Fruit fly (Drosophila melanogaster) whole organism, prepupa: ENCODE results near the gene corto.

Source experiments
- CG10631 ChIP-seq: fragments of 200-800 bp; sonication (Bioruptor generic); optimal IDR thresholded peaks from 2 replicates; lab custom pipeline; 2016; ENCODE audit warnings: missing biosample characterization, missing genetic modification characterization
- CG10669 ChIP-seq: fragments of 200-800 bp; sonication (Bioruptor generic); optimal IDR thresholded peaks from 3 replicates; lab custom pipeline; 2018; ENCODE audit warnings: missing biosample characterization, mild to moderate bottlenecking, missing genetic modification characterization, moderate library complexity
- CG11762 ChIP-seq: fragments of 200-800 bp; sonication (Bioruptor generic); optimal IDR thresholded peaks from 3 replicates; lab custom pipeline; 2016; ENCODE audit warnings: missing biosample characterization, missing genetic modification characterization; ENCODE audit not compliant: insufficient read depth
- CG15336 ChIP-seq: fragments of 200-800 bp; sonication (Bioruptor generic); IDR thresholded peaks from 2 replicates; pipeline ENCODE4 v1.3.6; 2022; ENCODE audit warnings: missing biosample characterization, missing genetic modification characterization
- CG1621 ChIP-seq: fragments of 200-800 bp; sonication (Bioruptor generic); optimal IDR thresholded peaks from 3 replicates; lab custom pipeline; 2018; ENCODE audit warnings: missing biosample characterization, mild to moderate bottlenecking, missing genetic modification characterization
- CG31627 ChIP-seq: fragments of 200-800 bp; sonication (Bioruptor generic); optimal IDR thresholded peaks from 3 replicates; lab custom pipeline; 2016; ENCODE audit warnings: missing biosample characterization, missing genetic modification characterization
- CG32006 ChIP-seq: fragments of 200-800 bp; sonication (Bioruptor generic); optimal IDR thresholded peaks from 3 replicates; lab custom pipeline; 2017; ENCODE audit warnings: missing biosample characterization, mild to moderate bottlenecking, missing genetic modification characterization
- CG34406 ChIP-seq: fragments of 200-800 bp; sonication (Bioruptor generic); optimal IDR thresholded peaks from 3 replicates; lab custom pipeline; 2016; ENCODE audit warnings: missing biosample characterization, missing genetic modification characterization
- CG3919 ChIP-seq: fragments of 200-800 bp; sonication (Bioruptor generic); optimal IDR thresholded peaks from 3 replicates; lab custom pipeline; 2016; ENCODE audit warnings: missing biosample characterization, missing genetic modification characterization
- CG4318 ChIP-seq: fragments of 200-800 bp; sonication (Bioruptor generic); optimal IDR thresholded peaks from 3 replicates; lab custom pipeline; 2017; ENCODE audit warnings: missing biosample characterization, mild to moderate bottlenecking, missing genetic modification characterization
- CG6163 ChIP-seq: fragments of 200-800 bp; sonication (Bioruptor generic); IDR thresholded peaks from 3 replicates; pipeline ENCODE4 v1.3.6; 2022; ENCODE audit warnings: missing biosample characterization, missing genetic modification characterization
- CG6276 ChIP-seq: fragments of 200-800 bp; sonication (Bioruptor generic); optimal IDR thresholded peaks from 2 replicates; lab custom pipeline; 2017; ENCODE audit warnings: missing biosample characterization, mild to moderate bottlenecking, missing genetic modification characterization
- CG6792 ChIP-seq: fragments of 200-800 bp; sonication (Bioruptor generic); optimal IDR thresholded peaks from 3 replicates; lab custom pipeline; 2016; ENCODE audit warnings: missing biosample characterization, missing genetic modification characterization
- CG6854 ChIP-seq: fragments of 200-800 bp; sonication (Bioruptor generic); optimal IDR thresholded peaks from 2 replicates; lab custom pipeline; 2017; ENCODE audit warnings: missing biosample characterization, mild to moderate bottlenecking, missing genetic modification characterization
- CG7368 ChIP-seq: fragments of 200-800 bp; sonication (Bioruptor generic); optimal IDR thresholded peaks from 3 replicates; lab custom pipeline; 2016; ENCODE audit warnings: missing biosample characterization, missing genetic modification characterization
- CG8119 ChIP-seq: fragments of 200-800 bp; sonication (Bioruptor generic); IDR thresholded peaks from 3 replicates; pipeline ENCODE4 v1.3.6; 2022; ENCODE audit warnings: missing biosample characterization, missing genetic modification characterization
- CG8319 ChIP-seq: fragments of 200-800 bp; sonication (Bioruptor generic); optimal IDR thresholded peaks from 3 replicates; lab custom pipeline; 2016; ENCODE audit warnings: missing biosample characterization, missing genetic modification characterization
- CG8632 ChIP-seq: fragments of 200-800 bp; sonication (Bioruptor generic); optimal IDR thresholded peaks from 3 replicates; lab custom pipeline; 2016; ENCODE audit warnings: missing biosample characterization, missing genetic modification characterization
- CG9139 ChIP-seq: fragments of 200-800 bp; sonication (Bioruptor generic); optimal IDR thresholded peaks from 3 replicates; lab custom pipeline; 2017; ENCODE audit warnings: missing biosample characterization, mild to moderate bottlenecking, missing genetic modification characterization
- Eip75B ChIP-seq: fragments of 200-800 bp; sonication (Bioruptor generic); optimal IDR thresholded peaks from 3 replicates; lab custom pipeline; 2016; ENCODE audit warnings: missing biosample characterization, missing genetic modification characterization
- Eip78C ChIP-seq: fragments of 200-800 bp; sonication (Bioruptor generic); peaks from one replicate; lab custom pipeline; 2016; ENCODE audit warnings: missing biosample characterization, missing genetic modification characterization
- Ets96B ChIP-seq: fragments of 200-800 bp; optimal IDR thresholded peaks from 2 replicates; lab custom pipeline; 2019; ENCODE audit warnings: missing biosample characterization, mild to moderate bottlenecking, missing genetic modification characterization, moderate library complexity
- Gug ChIP-seq: fragments of 200-800 bp; sonication (Bioruptor generic); IDR thresholded peaks from 2 replicates; pipeline ENCODE4 v1.3.6; 2022; ENCODE audit warnings: missing biosample characterization, missing genetic modification characterization
- Hr39 ChIP-seq: fragments of 200-800 bp; sonication (Bioruptor generic); optimal IDR thresholded peaks from 2 replicates; lab custom pipeline; 2016; ENCODE audit warnings: missing biosample characterization, missing genetic modification characterization
- Hr4 ChIP-seq: fragments of 200-800 bp; sonication (Bioruptor generic); optimal IDR thresholded peaks from 3 replicates; lab custom pipeline; 2016; ENCODE audit warnings: missing biosample characterization, missing genetic modification characterization
- Lpt ChIP-seq: fragments of 200-800 bp; sonication (Bioruptor generic); optimal IDR thresholded peaks from 3 replicates; lab custom pipeline; 2016; ENCODE audit warnings: missing biosample characterization, missing genetic modification characterization
- Met ChIP-seq: fragments of 200-800 bp; sonication (Bioruptor generic); optimal IDR thresholded peaks from 3 replicates; lab custom pipeline; 2016; ENCODE audit warnings: missing biosample characterization, missing genetic modification characterization
- OdsH ChIP-seq: fragments of 200-800 bp; sonication (Bioruptor generic); optimal IDR thresholded peaks from 3 replicates; lab custom pipeline; 2016; ENCODE audit warnings: missing biosample characterization, missing genetic modification characterization
- Smox ChIP-seq: fragments of 200-800 bp; sonication (Bioruptor generic); optimal IDR thresholded peaks from 3 replicates; lab custom pipeline; 2016; ENCODE audit warnings: missing biosample characterization, missing genetic modification characterization
- Sox102F ChIP-seq: fragments of 200-800 bp; sonication (Bioruptor generic); optimal IDR thresholded peaks from 2 replicates; lab custom pipeline; 2016; ENCODE audit warnings: missing biosample characterization, mild to moderate bottlenecking, missing genetic modification characterization
- Sox14 ChIP-seq: fragments of 200-800 bp; sonication (Bioruptor generic); optimal IDR thresholded peaks from 3 replicates; lab custom pipeline; 2016; ENCODE audit warnings: missing biosample characterization, missing genetic modification characterization
- Sox15 ChIP-seq: fragments of 200-800 bp; sonication (Bioruptor generic); optimal IDR thresholded peaks from 3 replicates; lab custom pipeline; 2016; ENCODE audit warnings: missing biosample characterization, missing genetic modification characterization
- achi ChIP-seq: fragments of 200-800 bp; sonication (Bioruptor generic); optimal IDR thresholded peaks from 3 replicates; lab custom pipeline; 2016; ENCODE audit warnings: missing biosample characterization, missing genetic modification characterization
- cyc ChIP-seq: fragments of 200-800 bp; sonication (Bioruptor generic); optimal IDR thresholded peaks from 3 replicates; lab custom pipeline; 2016; ENCODE audit warnings: missing biosample characterization, missing genetic modification characterization
- dac ChIP-seq: fragments of 200-800 bp; sonication (Bioruptor generic); optimal IDR thresholded peaks from 2 replicates; lab custom pipeline; 2017; ENCODE audit warnings: missing biosample characterization, mild to moderate bottlenecking, missing genetic modification characterization
- dsx ChIP-seq: fragments of 200-800 bp; optimal IDR thresholded peaks from 3 replicates; lab custom pipeline; 2019; ENCODE audit warnings: missing biosample characterization, mild to moderate bottlenecking, missing genetic modification characterization, moderate library complexity; ENCODE audit not compliant: poor library complexity, severe bottlenecking
- eg ChIP-seq: fragments of 200-800 bp; sonication (Bioruptor generic); IDR thresholded peaks from 3 replicates; pipeline ENCODE4 v1.3.6; 2022; ENCODE audit warnings: missing biosample characterization, missing genetic modification characterization
- fd59A ChIP-seq: fragments of 200-800 bp; sonication (Bioruptor generic); optimal IDR thresholded peaks from 2 replicates; lab custom pipeline; 2017; ENCODE audit warnings: missing biosample characterization, mild to moderate bottlenecking, missing genetic modification characterization, missing genetic modification reagents
- fd85E ChIP-seq: fragments of 200-800 bp; sonication (Bioruptor generic); optimal IDR thresholded peaks from 3 replicates; lab custom pipeline; 2016; ENCODE audit warnings: missing biosample characterization, missing genetic modification characterization
- fkh ChIP-seq: fragments of 200-800 bp; sonication (Bioruptor generic); optimal IDR thresholded peaks from 3 replicates; lab custom pipeline; 2017; ENCODE audit warnings: missing biosample characterization, mild to moderate bottlenecking, missing genetic modification characterization, moderate library complexity
- lz ChIP-seq: fragments of 200-800 bp; sonication (Bioruptor generic); optimal IDR thresholded peaks from 3 replicates; lab custom pipeline; 2016; ENCODE audit warnings: missing biosample characterization, missing genetic modification characterization
- pdm3 ChIP-seq: fragments of 200-800 bp; sonication (Bioruptor generic); optimal IDR thresholded peaks from 3 replicates; lab custom pipeline; 2016; ENCODE audit warnings: missing biosample characterization, missing genetic modification characterization
- salr ChIP-seq, 2 experiments: fragments of 200-800 bp; sonication (Bioruptor generic); optimal IDR thresholded peaks; 3 replicates each; lab custom pipeline; 2016 to 2018; ENCODE audit warnings: missing biosample characterization in 2 of 2, missing genetic modification characterization in 2 of 2, mild to moderate bottlenecking in 1 of 2
- spab ChIP-seq: fragments of 200-800 bp; sonication (Bioruptor generic); optimal IDR thresholded peaks from 2 replicates; lab custom pipeline; 2017; ENCODE audit warnings: missing biosample characterization, mild to moderate bottlenecking, missing genetic modification characterization, missing genetic modification reagents
- topi ChIP-seq: fragments of 200-800 bp; sonication (Bioruptor generic); optimal IDR thresholded peaks from 3 replicates; lab custom pipeline; 2016; ENCODE audit warnings: missing biosample characterization, missing genetic modification characterization
- vri ChIP-seq: fragments of 200-800 bp; sonication (Bioruptor generic); optimal IDR thresholded peaks from 3 replicates; lab custom pipeline; 2016; ENCODE audit warnings: missing biosample characterization, mild to moderate bottlenecking, missing genetic modification characterization

The corto gene

dm6 chr3R:5045104-5045503, 41.8 kb downstream of the corto start (continued):
- no peak for TF ChIP-seq CG11762 (GFP tag; lab: Kevin White, UChicago)
- TF ChIP-seq CG32006 (GFP tag; lab: Kevin White, UChicago): no peak
- TF ChIP-seq vri: peak; percentile 12
- peak; percentile 33 for TF ChIP-seq OdsH (GFP tag; lab: Kevin White, UChicago)
- TF ChIP-seq Sox14: no peak
- TF ChIP-seq Eip78C (GFP tag; lab: Kevin White, UChicago): peak; percentile 87
- no peak for TF ChIP-seq Ets96B (tag; lab: Kevin White, UChicago)
- TF ChIP-seq CG1621: no peak
- TF ChIP-seq salr (GFP tag; optimal IDR thresholded peaks at IDR 0.05; lab: Kevin White, UChicago): no peak
- no peak for TF ChIP-seq fd85E
- no peak for TF ChIP-seq CG31627 (GFP tag; lab: Kevin White, UChicago)
- TF ChIP-seq CG8119: no peak
- no peak for TF ChIP-seq CG6792 (GFP tag; lab: Kevin White, UChicago)
- peak; percentile 15 for TF ChIP-seq Smox (GFP tag; lab: Kevin White, UChicago)
- TF ChIP-seq Hr4 (GFP tag; lab: Kevin White, UChicago): no peak
- no peak for TF ChIP-seq Gug (GFP tag; lab: Robert Waterston, UW)
- no peak for TF ChIP-seq Sox102F
- no peak for TF ChIP-seq CG34406 (GFP tag; lab: Kevin White, UChicago)
- TF ChIP-seq pdm3: no peak
- TF ChIP-seq Sox15 (GFP tag; lab: Kevin White, UChicago): no peak
- TF ChIP-seq CG6163 (GFP tag; lab: Robert Waterston, UW): no peak
- TF ChIP-seq dsx (GFP tag; lab: Kevin White, UChicago): peak; percentile 30
- TF ChIP-seq CG3919 (GFP tag; lab: Kevin White, UChicago): peak; percentile 2
- peak; percentile 2 for TF ChIP-seq Met (GFP tag; lab: Kevin White, UChicago)
- no peak for TF ChIP-seq topi (GFP tag; lab: Kevin White, UChicago)
- no peak for TF ChIP-seq Lpt (GFP tag; lab: Kevin White, UChicago)

dm6 chr3R:5043966-5044365, 42.9 kb downstream of the corto start:
- TF ChIP-seq topi (GFP tag; lab: Kevin White, UChicago) (no peak), dac (GFP tag; lab: Kevin White, UChicago) (no peak), Hr4 (GFP tag; lab: Kevin White, UChicago) (no peak), fkh (GFP tag; lab: Kevin White, UChicago) (no peak), Lpt (GFP tag; lab: Kevin White, UChicago) (no peak), CG8319 (GFP tag; lab: Kevin White, UChicago) (no peak), cyc (GFP tag; lab: Kevin White, UChicago) (no peak), Hr39 (GFP tag; lab: Kevin White, UChicago) (no peak), CG10669 (no peak), spab (GFP tag; lab: Kevin White, UChicago) (no peak), CG6163 (GFP tag; lab: Robert Waterston, UW) (no peak)

- TF ChIP-seq Smox (GFP tag; lab: Kevin White, UChicago) (peak; percentile 21), achi (GFP tag; lab: Kevin White, UChicago) (peak; percentile 46), CG8632 (GFP tag; lab: Kevin White, UChicago) (peak; percentile 37), CG4318 (GFP tag; lab: Kevin White, UChicago) (no peak), CG10631 (no peak), CG6854 (GFP tag; lab: Kevin White, UChicago) (peak; percentile 69), Lpt (GFP tag; lab: Kevin White, UChicago) (no peak), fd59A (GFP tag; lab: Kevin White, UChicago) (no peak), CG9139 (peak; percentile 38), fd85E (peak; percentile 39), Sox15 (GFP tag; lab: Kevin White, UChicago) (no peak), CG3919 (GFP tag; lab: Kevin White, UChicago) (peak; percentile 44), CG7368 (GFP tag; lab: Kevin White, UChicago) (no peak), CG15336 (GFP tag; lab: Robert Waterston, UW) (no peak), Eip75B (GFP tag; lab: Kevin White, UChicago) (peak; percentile 29), dac (GFP tag; lab: Kevin White, UChicago) (no peak), Gug (GFP tag; lab: Robert Waterston, UW) (no peak), CG6163 (GFP tag; lab: Robert Waterston, UW) (peak; percentile 55; the same call in 2 of the 3 replicates), spab (GFP tag; lab: Kevin White, UChicago) (peak; percentile 25), Sox14 (peak; percentile 2), lz (GFP tag; lab: Kevin White, UChicago) (peak; percentile 40), CG8119 (peak; percentile 26; the same call in 1 of the 3 replicates), eg (GFP tag; lab: Robert Waterston, UW) (no peak; the same call in 2 of the 3 replicates), dsx (GFP tag; lab: Kevin White, UChicago) (no peak), CG6276 (GFP tag; lab: Kevin White, UChicago) (peak; percentile 40)
Observed at dm6 chr3R:5042958-5043712, 43.7 kb downstream of the corto start.
